Fruit fly (Drosophila melanogaster) whole organism, embryonic: ENCODE data around the gene twe.
A peak's percentile ranks its signal among the peaks of the same experiment; 100 is the strongest.

Source experiments
- BEAF-32 ChIP-seq: fragments of 200-800 bp; sonication (Bioruptor generic); optimal IDR thresholded peaks from 3 replicates; lab custom pipeline; 2017; ENCODE audit warnings: missing biosample characterization, missing genetic modification characterization, mild to moderate bottlenecking, moderate library complexity, missing genetic modification reagents
- C15 ChIP-seq: fragments of 200-800 bp; sonication (Bioruptor generic); IDR thresholded peaks from 3 replicates; pipeline ENCODE4 v1.3.6; 2022; ENCODE audit warnings: missing biosample characterization, missing genetic modification characterization
- CG10979 ChIP-seq: fragments of 200-800 bp; sonication (Bioruptor generic); optimal IDR thresholded peaks from 2 replicates; lab custom pipeline; 2018; ENCODE audit warnings: missing biosample characterization, mild to moderate bottlenecking, missing genetic modification characterization, moderate library complexity
- CG11085 ChIP-seq: fragments of 200-800 bp; sonication (Bioruptor generic); IDR thresholded peaks from 2 replicates; pipeline ENCODE4 v1.3.6; 2022; ENCODE audit warnings: missing biosample characterization, missing genetic modification characterization
- CG11456 ChIP-seq: fragments of 200-800 bp; sonication (Bioruptor generic); IDR thresholded peaks from 3 replicates; pipeline ENCODE4 v1.3.6; 2022; ENCODE audit warnings: missing biosample characterization, missing genetic modification characterization
- CG14050 ChIP-seq: fragments of 200-800 bp; sonication (Bioruptor generic); IDR thresholded peaks from 3 replicates; pipeline ENCODE4 v1.3.6; 2022; ENCODE audit warnings: missing biosample characterization, missing genetic modification characterization
- CG14860 ChIP-seq: fragments of 200-800 bp; sonication (Bioruptor generic); IDR thresholded peaks from 3 replicates; pipeline ENCODE4 v1.3.6; 2022; ENCODE audit warnings: missing biosample characterization, missing genetic modification characterization; ENCODE audit not compliant: partially characterized antibody
- CG17612 ChIP-seq: fragments of 200-800 bp; sonication (Bioruptor generic); IDR thresholded peaks from 2 replicates; pipeline ENCODE4 v1.3.6; 2022; ENCODE audit warnings: missing biosample characterization, missing genetic modification characterization
- CG17829 ChIP-seq: fragments of 200-800 bp; optimal IDR thresholded peaks from 2 replicates; lab custom pipeline; 2019; ENCODE audit warnings: missing biosample characterization, mild to moderate bottlenecking, missing genetic modification characterization, moderate library complexity
- CG18599 ChIP-seq: fragments of 200-800 bp; sonication (Bioruptor generic); optimal IDR thresholded peaks from 3 replicates; lab custom pipeline; 2017; ENCODE audit warnings: missing biosample characterization, missing genetic modification characterization, mild to moderate bottlenecking, moderate library complexity, missing genetic modification reagents
- CG18619 ChIP-seq: fragments of 200-800 bp; sonication (Bioruptor generic); optimal IDR thresholded peaks from 3 replicates; lab custom pipeline; 2017; ENCODE audit warnings: missing biosample characterization, mild to moderate bottlenecking, missing genetic modification characterization
- CG2889 ChIP-seq: fragments of 200-800 bp; sonication (Bioruptor generic); IDR thresholded peaks from 3 replicates; pipeline ENCODE4 v1.3.6; 2022; ENCODE audit warnings: missing biosample characterization, missing genetic modification characterization
- CG32532 ChIP-seq: fragments of 200-800 bp; sonication (Bioruptor generic); IDR thresholded peaks from 2 replicates; pipeline ENCODE4 v1.3.6; 2022; ENCODE audit warnings: missing biosample characterization, missing genetic modification characterization
- CG33213 ChIP-seq: fragments of 200-800 bp; sonication (Bioruptor generic); optimal IDR thresholded peaks from 3 replicates; lab custom pipeline; 2016; ENCODE audit warnings: missing biosample characterization, missing genetic modification characterization
- CG34376 ChIP-seq: fragments of 200-800 bp; sonication (Bioruptor generic); optimal IDR thresholded peaks from 2 replicates; lab custom pipeline; 2018; ENCODE audit warnings: missing biosample characterization, mild to moderate bottlenecking, missing genetic modification characterization
- CG3726 ChIP-seq: fragments of 200-800 bp; sonication (Bioruptor generic); IDR thresholded peaks from 3 replicates; pipeline ENCODE4, ENCODE4 v1.3.6; 2022; ENCODE audit warnings: missing biosample characterization, missing genetic modification characterization
- CG3995 ChIP-seq: fragments of 200-800 bp; sonication (Bioruptor generic); optimal IDR thresholded peaks from 3 replicates; lab custom pipeline; 2016; ENCODE audit warnings: missing biosample characterization, missing genetic modification characterization
- CG4730 ChIP-seq: fragments of 200-800 bp; sonication (Bioruptor generic); IDR thresholded peaks from 2 replicates; pipeline ENCODE4 v1.3.6; 2022; ENCODE audit warnings: missing biosample characterization, missing genetic modification characterization
- CG6791 ChIP-seq: fragments of 200-800 bp; sonication (Bioruptor generic); IDR thresholded peaks from 3 replicates; pipeline ENCODE4 v1.3.6; 2022; ENCODE audit warnings: missing biosample characterization, missing genetic modification characterization; ENCODE audit not compliant: partially characterized antibody
- CG6854 ChIP-seq: fragments of 200-800 bp; sonication (Bioruptor generic); optimal IDR thresholded peaks from 3 replicates; lab custom pipeline; 2017; ENCODE audit warnings: missing biosample characterization, mild to moderate bottlenecking, missing genetic modification characterization
- CG8924 ChIP-seq: fragments of 200-800 bp; optimal IDR thresholded peaks from 3 replicates; lab custom pipeline; 2019; ENCODE audit warnings: missing biosample characterization, mild to moderate bottlenecking, missing genetic modification characterization, moderate library complexity
- CG9876 ChIP-seq: fragments of 200-800 bp; sonication (Bioruptor generic); optimal IDR thresholded peaks from 2 replicates; lab custom pipeline; 2016; ENCODE audit warnings: missing biosample characterization, missing genetic modification characterization
- Drgx ChIP-seq: fragments of 200-800 bp; sonication (Bioruptor generic); IDR thresholded peaks from 2 replicates; pipeline ENCODE4 v1.3.6; 2022; ENCODE audit warnings: missing biosample characterization, missing genetic modification characterization
- Fer1 ChIP-seq: fragments of 200-800 bp; sonication (Bioruptor generic); optimal IDR thresholded peaks from 2 replicates; lab custom pipeline; 2017; ENCODE audit warnings: missing biosample characterization, mild to moderate bottlenecking, missing genetic modification characterization
- Fer2 ChIP-seq: fragments of 200-800 bp; sonication (Bioruptor generic); optimal IDR thresholded peaks from 2 replicates; lab custom pipeline; 2018; ENCODE audit warnings: missing biosample characterization, mild to moderate bottlenecking, missing genetic modification characterization, moderate library complexity
- HLHmδ ChIP-seq: fragments of 200-800 bp; sonication (Bioruptor generic); optimal IDR thresholded peaks from 2 replicates; lab custom pipeline; 2018; ENCODE audit warnings: missing biosample characterization, mild to moderate bottlenecking, missing genetic modification characterization, moderate library complexity
- Jarid2 ChIP-seq: fragments of 200-800 bp; sonication (Bioruptor generic); optimal IDR thresholded peaks from 3 replicates; lab custom pipeline; 2017; ENCODE audit warnings: mild to moderate bottlenecking, missing biosample characterization, missing genetic modification reagents, missing genetic modification characterization
- Meics ChIP-seq: fragments of 200-800 bp; sonication (Bioruptor generic); optimal IDR thresholded peaks from 2 replicates; lab custom pipeline; 2017; ENCODE audit warnings: missing biosample characterization, mild to moderate bottlenecking, missing genetic modification characterization
- Six4 ChIP-seq: fragments of 200-800 bp; sonication (Bioruptor generic); optimal IDR thresholded peaks from 2 replicates; lab custom pipeline; 2016; ENCODE audit warnings: missing biosample characterization, missing genetic modification characterization
- Xbp1 ChIP-seq: fragments of 200-800 bp; sonication (Bioruptor generic); optimal IDR thresholded peaks from 3 replicates; lab custom pipeline; 2016; ENCODE audit warnings: missing biosample characterization, mild to moderate bottlenecking, missing genetic modification characterization
- ac ChIP-seq: fragments of 200-800 bp; sonication (Bioruptor generic); optimal IDR thresholded peaks from 3 replicates; lab custom pipeline; 2017; ENCODE audit warnings: missing biosample characterization, mild to moderate bottlenecking, missing genetic modification characterization
- caup ChIP-seq: fragments of 200-800 bp; sonication (Bioruptor generic); optimal IDR thresholded peaks from 3 replicates; lab custom pipeline; 2017; ENCODE audit warnings: missing biosample characterization, mild to moderate bottlenecking, missing genetic modification characterization, moderate library complexity; ENCODE audit not compliant: severe bottlenecking
- ftz-f1 ChIP-seq: fragments of 200-800 bp; sonication (Bioruptor generic); optimal IDR thresholded peaks from 2 replicates; lab custom pipeline; 2016; ENCODE audit warnings: missing biosample characterization, missing genetic modification characterization
- gce ChIP-seq: fragments of 200-800 bp; sonication (Bioruptor generic); IDR thresholded peaks from 3 replicates; pipeline ENCODE4 v1.3.6; 2022; ENCODE audit warnings: missing biosample characterization, missing genetic modification characterization
- gcm ChIP-seq: fragments of 200-800 bp; sonication (Bioruptor generic); optimal IDR thresholded peaks from 2 replicates; lab custom pipeline; 2019; ENCODE audit warnings: missing biosample characterization, mild to moderate bottlenecking, missing genetic modification characterization, moderate library complexity
- gsb ChIP-seq: fragments of 200-800 bp; sonication (Bioruptor generic); IDR thresholded peaks from 2 replicates; pipeline ENCODE4 v1.3.6; 2022; ENCODE audit warnings: missing biosample characterization, missing genetic modification characterization
- kah ChIP-seq: fragments of 200-800 bp; sonication (Bioruptor generic); optimal IDR thresholded peaks from 2 replicates; lab custom pipeline; 2018; ENCODE audit warnings: missing biosample characterization, mild to moderate bottlenecking, missing genetic modification characterization
- otp ChIP-seq: fragments of 200-800 bp; sonication (Bioruptor generic); IDR thresholded peaks from 3 replicates; pipeline ENCODE4, ENCODE4 v1.3.6; 2022; ENCODE audit warnings: missing biosample characterization, missing genetic modification characterization
- peb ChIP-seq: fragments of 200-800 bp; sonication (Bioruptor generic); IDR thresholded peaks from 2 replicates; pipeline ENCODE4 v1.3.6; 2022; ENCODE audit warnings: missing biosample characterization, missing genetic modification characterization
- pho ChIP-seq: fragments of 200-800 bp; sonication (Bioruptor generic); optimal IDR thresholded peaks from 2 replicates; lab custom pipeline; 2016; ENCODE audit warnings: missing biosample characterization, missing genetic modification characterization
- prd ChIP-seq, 3 experiments: fragments of >200 bp in 2 of 3; fragments of 200-800 bp in 1 of 3; sonication (Bioruptor generic) in 1 of 3; optimal IDR thresholded peaks in 2 of 3; IDR thresholded peaks in 1 of 3; 2 replicates in 2 of 3; 3 replicates in 1 of 3; pipeline versions ENCODE4 v1.3.6 to Lab custom; 2017 to 2022; ENCODE audit warnings: missing biosample characterization in 1 of 3, missing genetic modification characterization in 1 of 3
- rib ChIP-seq: fragments of 200-800 bp; sonication (Bioruptor generic); IDR thresholded peaks from 2 replicates; pipeline ENCODE4 v1.3.6; 2022; ENCODE audit warnings: missing biosample characterization, missing genetic modification characterization
- sna ChIP-seq: fragments of 200-800 bp; sonication (Bioruptor generic); IDR thresholded peaks from 2 replicates; pipeline ENCODE4 v1.3.6; 2022; ENCODE audit warnings: missing biosample characterization, missing genetic modification characterization; ENCODE audit not compliant: partially characterized antibody
- sqz ChIP-seq: fragments of 200-800 bp; sonication (Bioruptor generic); optimal IDR thresholded peaks from 3 replicates; lab custom pipeline; 2018; ENCODE audit warnings: missing biosample characterization, mild to moderate bottlenecking, missing genetic modification characterization
- trh ChIP-seq: fragments of 200-800 bp; sonication (Bioruptor generic); optimal IDR thresholded peaks from 2 replicates; lab custom pipeline; 2016; ENCODE audit warnings: missing biosample characterization, missing genetic modification characterization
- twi ChIP-seq: fragments of 200-800 bp; optimal IDR thresholded peaks from 2 replicates; lab custom pipeline; 2019; ENCODE audit warnings: missing biosample characterization, mild to moderate bottlenecking, missing genetic modification characterization, moderate library complexity
- vnd ChIP-seq: fragments of 200-800 bp; sonication (Bioruptor generic); IDR thresholded peaks from 3 replicates; pipeline ENCODE4 v1.3.6; 2022; ENCODE audit warnings: missing biosample characterization, missing genetic modification characterization; ENCODE audit not compliant: partially characterized antibody
- wor ChIP-seq: fragments of 200-800 bp; sonication (Bioruptor generic); IDR thresholded peaks from 2 replicates; pipeline ENCODE4 v1.3.6; 2022; ENCODE audit warnings: missing biosample characterization, missing genetic modification characterization

The twe gene

DNA sequence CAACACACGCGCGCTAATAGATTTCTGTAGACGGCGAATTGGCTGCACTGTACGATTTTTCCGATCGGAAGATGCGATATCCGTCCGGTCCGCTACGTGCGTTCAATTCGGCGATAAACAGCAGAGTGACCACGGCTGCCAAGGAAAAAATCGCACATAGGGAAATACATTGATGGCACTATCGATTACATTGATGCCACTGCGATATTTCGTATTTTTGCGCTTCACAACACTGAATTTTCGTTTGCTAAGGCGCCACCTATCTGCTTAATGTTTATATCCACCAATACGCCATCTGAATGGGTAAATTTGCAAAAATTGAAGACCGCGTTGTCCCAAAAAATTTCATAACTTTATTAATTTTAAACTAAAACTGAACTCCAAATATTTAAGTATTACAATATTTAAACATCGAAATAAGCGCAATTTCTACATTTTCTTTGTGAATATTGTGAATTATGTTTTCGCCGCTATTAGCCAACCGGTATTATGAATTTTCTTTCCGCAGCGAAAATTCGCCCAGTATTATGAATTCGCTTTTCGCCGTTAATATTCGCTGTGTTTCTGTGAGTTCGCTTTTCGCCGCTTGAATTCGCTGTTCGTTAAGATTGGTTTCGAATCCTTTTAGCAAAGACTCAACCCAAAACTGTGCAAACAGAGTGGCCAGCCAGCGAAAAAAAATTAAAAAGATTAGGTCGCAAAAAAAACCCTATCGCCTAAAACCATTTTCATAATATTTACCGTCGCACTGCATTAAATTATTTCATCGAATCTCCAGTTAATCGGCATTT, 26.1 kb upstream of the twe start, which contains the start of the genes crp and pkaap (continued):
- TF ChIP-seq HLHmδ (GFP tag; lab: Kevin White, UChicago) (peak; percentile 94), sna (GFP tag; lab: Robert Waterston, UW) (no peak), gsb (GFP tag; lab: Robert Waterston, UW) (no peak), CG8924 (tag; lab: Kevin White, UChicago) (peak; percentile 49), otp (GFP tag; lab: Robert Waterston, UW) (no peak), caup (GFP tag; lab: Kevin White, UChicago) (peak; percentile 87), CG14050 (no peak), rib (GFP tag; lab: Robert Waterston, UW) (no peak), Fer1 (GFP tag; lab: Kevin White, UChicago) (peak; percentile 54), CG32532 (GFP tag; lab: Robert Waterston, UW) (no peak), gce (GFP tag; lab: Robert Waterston, UW) (no peak), Fer2 (tag; lab: Kevin White, UChicago) (peak; percentile 42), CG3726 (GFP tag; lab: Robert Waterston, UW) (no peak), CG17829 (peak; percentile 74), Jarid2 (peak; percentile 94), CG18619 (peak; percentile 52), CG14860 (no peak), twi (tag; lab: Kevin White, UChicago) (peak; percentile 3), kah (GFP tag; lab: Kevin White, UChicago) (no peak), prd (optimal IDR thresholded peaks at IDR 0.05; lab: Kevin White, UChicago) (no peak), prd (GFP tag; IDR thresholded peaks at IDR 0.05; lab: Robert Waterston, UW) (no peak), peb (GFP tag; lab: Robert Waterston, UW) (no peak), ac (GFP tag; lab: Kevin White, UChicago) (peak; percentile 3), CG6854 (GFP tag; lab: Kevin White, UChicago) (peak; percentile 37), CG18599 (GFP tag; lab: Kevin White, UChicago) (peak; percentile 78), pho (GFP tag; lab: Kevin White, UChicago) (peak; percentile 83), BEAF-32 (GFP tag; lab: Kevin White, UChicago) (peak; percentile 97), wor (GFP tag; lab: Robert Waterston, UW) (no peak), ftz-f1 (GFP tag; lab: Kevin White, UChicago) (peak; percentile 60), CG3995 (GFP tag; lab: Kevin White, UChicago) (peak; percentile 55), Meics (peak; percentile 67), Xbp1 (GFP tag; lab: Kevin White, UChicago) (peak; percentile 87), CG6791 (GFP tag; lab: Robert Waterston, UW) (no peak), Drgx (no peak), CG9876 (peak; percentile 84), CG33213 (GFP tag; lab: Kevin White, UChicago) (peak; percentile 95), CG11085 (no peak), vnd (GFP tag; lab: Robert Waterston, UW) (no peak), C15 (GFP tag; lab: Robert Waterston, UW) (no peak), CG10979 (peak; percentile 100), gcm (GFP tag; lab: Kevin White, UChicago) (no peak), sqz (GFP tag; lab: Kevin White, UChicago) (no peak), CG4730 (GFP tag; lab: Robert Waterston, UW) (no peak), CG34376 (GFP tag; lab: Kevin White, UChicago) (peak; percentile 52), CG11456 (GFP tag; lab: Robert Waterston, UW) (no peak), trh (peak; percentile 57), Six4 (peak; percentile 66), CG17612 (no peak), CG2889 (GFP tag; lab: Robert Waterston, UW) (no peak)
